Worm (Caenorhabditis elegans): ENCODE data around the gene M05D6.3.

M05D6.3 gene

DNA sequence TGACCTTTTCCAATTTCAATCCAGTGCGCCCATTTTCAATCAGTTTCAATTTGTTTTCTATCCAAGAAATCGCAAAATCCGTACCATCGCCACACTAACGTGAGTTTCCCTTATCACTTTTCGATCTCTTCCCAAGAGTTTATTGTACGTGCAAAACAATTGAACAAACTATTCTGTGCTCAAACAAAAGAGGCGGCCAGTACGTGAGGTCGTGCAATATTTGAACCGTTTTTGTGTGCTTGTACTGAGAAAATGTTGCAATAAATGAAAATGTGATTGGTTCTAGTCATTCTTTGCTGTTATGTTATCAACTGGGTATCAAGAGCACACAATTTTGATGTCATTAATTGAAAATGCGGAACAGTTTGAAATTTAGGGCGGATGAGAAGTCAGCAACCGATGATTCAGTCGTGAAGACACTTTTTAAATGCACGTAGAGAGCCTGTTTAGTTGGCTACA lies 25.9 kb upstream of the M05D6.3 start, which contains the start of gene F22B5.4:
Gene F22B5.4, plus strand, starts transcription at position 51 of the 459 bp plus-strand sequence.
- no peak for TF ChIP-seq Y79H2A.3 (GFP tag; conservative IDR thresholded peaks at IDR 0.05)
- TF ChIP-seq mcd-1 (GFP tag; IDR thresholded peaks at IDR 0.05), result no peak
- TF ChIP-seq ztf-28 (GFP tag; IDR thresholded peaks at IDR 0.05), result no peak
- no peak for TF ChIP-seq dpl-1 (GFP tag; optimal IDR thresholded peaks at IDR 0.05)
- no peak for TF ChIP-seq snpc-3.4 (tag; optimal IDR thresholded peaks at IDR 0.05)
- no peak for TF ChIP-seq T26A5.8 (tag; optimal IDR thresholded peaks at IDR 0.05)

- no peak for TF ChIP-seq T26A5.8 (tag; optimal IDR thresholded peaks at IDR 0.05)
- no peak for TF ChIP-seq attf-6 (GFP tag; IDR thresholded peaks at IDR 0.05)
- TF ChIP-seq atf-7 (tag; optimal IDR thresholded peaks at IDR 0.05), result no peak
- TF ChIP-seq gei-17 (GFP tag; optimal IDR thresholded peaks at IDR 0.05), result no peak
- no peak for TF ChIP-seq lsy-27 (tag; optimal IDR thresholded peaks at IDR 0.05; ENCODE audit: borderline replicate concordance, insufficient read depth)
- TF ChIP-seq zfh-2 (GFP tag; conservative IDR thresholded peaks at IDR 0.05), result no peak
- TF ChIP-seq lsl-1 (GFP tag; optimal IDR thresholded peaks at IDR 0.05), result no peak
- no peak for TF ChIP-seq B0336.3 (GFP tag; IDR thresholded peaks at IDR 0.05)
- no peak for TF ChIP-seq ceh-58 (GFP tag; IDR thresholded peaks at IDR 0.05)
- TF ChIP-seq ztf-6 (GFP tag; IDR thresholded peaks at IDR 0.05), result no peak
- TF ChIP-seq dox-1 (GFP tag; IDR thresholded peaks at IDR 0.05), result no peak
- TF ChIP-seq Y56A3A.18 (GFP tag; IDR thresholded peaks at IDR 0.05), result no peak
- TF ChIP-seq pha-4 (tag; optimal IDR thresholded peaks at IDR 0.05), result no peak
- no peak for TF ChIP-seq ztf-26 (tag; optimal IDR thresholded peaks at IDR 0.05)
- TF ChIP-seq tbp1 (GFP tag; optimal IDR thresholded peaks at IDR 0.05), result no peak
Observed at ce11 chrII:8450750-8451149, 24.8 kb upstream of the M05D6.3 start.

DNA sequence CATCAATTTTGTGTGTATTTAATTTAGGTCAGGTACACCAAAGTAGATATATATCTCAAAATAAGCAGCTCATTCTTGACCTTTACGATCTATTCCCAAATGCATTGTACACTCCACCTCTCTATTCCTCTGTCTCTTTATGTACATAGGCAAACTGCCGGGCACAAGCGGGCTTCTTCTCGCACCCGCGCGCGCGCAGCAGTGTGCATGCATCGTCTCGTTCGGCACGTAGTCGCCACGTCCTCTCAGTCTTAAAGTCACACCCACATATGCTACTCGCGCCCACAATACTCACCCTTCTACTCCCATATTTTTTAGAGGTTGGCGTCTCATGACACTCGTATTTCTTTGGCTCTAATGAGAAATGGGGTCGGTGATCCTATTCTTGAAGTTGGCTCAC lies 24.1 kb upstream of the M05D6.3 start:
- TF ChIP-seq B0261.1 (tag; optimal IDR thresholded peaks at IDR 0.05) (no peak), rcor-1 (GFP tag; IDR thresholded peaks at IDR 0.05) (no peak), unc-130 (GFP tag; optimal IDR thresholded peaks at IDR 0.05) (no peak), aptf-3 (GFP tag; IDR thresholded peaks at IDR 0.05) (no peak), tbx-9 (tag; optimal IDR thresholded peaks at IDR 0.05; ENCODE audit: borderline replicate concordance) (no peak), mes-4 (tag; optimal IDR thresholded peaks at IDR 0.05) (no peak), dpff-1 (tag; optimal IDR thresholded peaks at IDR 0.05) (no peak), mel-28 (tag; optimal IDR thresholded peaks at IDR 0.05; ENCODE audit: borderline replicate concordance) (no peak), bed-1 (GFP tag; IDR thresholded peaks at IDR 0.05) (no peak), hlh-12 (tag; optimal IDR thresholded peaks at IDR 0.05) (no peak), F33H1.4 (GFP tag; IDR thresholded peaks at IDR 0.05) (no peak), F37B4.10 (GFP tag; IDR thresholded peaks at IDR 0.05) (no peak), B0035.1 (tag; optimal IDR thresholded peaks at IDR 0.05) (no peak), Y79H2A.3 (GFP tag; conservative IDR thresholded peaks at IDR 0.05) (no peak)

- TF ChIP-seq nhr-179 (tag; optimal IDR thresholded peaks at IDR 0.05), result no peak
- no peak for TF ChIP-seq let-607 (tag; optimal IDR thresholded peaks at IDR 0.05)
- no peak for TF ChIP-seq Y53G8AR.9 (GFP tag; conservative IDR thresholded peaks at IDR 0.05)
- TF ChIP-seq hmg-1.2 (GFP tag; IDR thresholded peaks at IDR 0.05), result no peak
- no peak for TF ChIP-seq unc-62 (GFP tag; optimal IDR thresholded peaks at IDR 0.05)
- no peak for TF ChIP-seq nfya-1 (tag; optimal IDR thresholded peaks at IDR 0.05; ENCODE audit: borderline replicate concordance, insufficient read depth)
- no peak for TF ChIP-seq ekl-4 (GFP tag; IDR thresholded peaks at IDR 0.05)
- no peak for TF ChIP-seq nhr-120 (GFP tag; IDR thresholded peaks at IDR 0.05)
- no peak for TF ChIP-seq sptf-2 (GFP tag; optimal IDR thresholded peaks at IDR 0.05)
- no peak for TF ChIP-seq F10E7.11 (tag; optimal IDR thresholded peaks at IDR 0.05)
- no peak for TF ChIP-seq nhr-27 (tag; optimal IDR thresholded peaks at IDR 0.05)
Observed at ce11 chrII:8454513-8454912, 21.1 kb upstream of the M05D6.3 start, which contains the start of gene F22B5.5. F22B5.5 (minus strand) TSS chrII:8454613.
